Fruit fly (Drosophila melanogaster) whole organism, wandering third instar larva: ENCODE results near the gene RpS28b.

ENCODE experiments used
- Abd-B ChIP-seq: fragments of >200 bp; optimal IDR thresholded peaks from 2 replicates; lab custom pipeline; 2017; ENCODE audit warnings: missing biosample characterization, missing genetic modification characterization
- CG32264 ChIP-seq: fragments of 200-800 bp; sonication (Bioruptor generic); optimal IDR thresholded peaks from 2 replicates; lab custom pipeline; 2016; ENCODE audit warnings: missing biosample characterization, missing genetic modification characterization
- CG9705 ChIP-seq: fragments of 200-800 bp; sonication (Bioruptor generic); optimal IDR thresholded peaks from 2 replicates; lab custom pipeline; 2018; ENCODE audit warnings: missing biosample characterization, mild to moderate bottlenecking, missing genetic modification characterization
- CrebA ChIP-seq: fragments of 200-800 bp; sonication (Bioruptor generic); optimal IDR thresholded peaks from 2 replicates; lab custom pipeline; 2016; ENCODE audit warnings: missing biosample characterization, mild to moderate bottlenecking, missing genetic modification characterization, borderline replicate concordance
- Dfd ChIP-seq: fragments of >200 bp; optimal IDR thresholded peaks from 2 replicates; lab custom pipeline; 2017; ENCODE audit warnings: missing biosample characterization, missing genetic modification characterization
- Dif ChIP-seq: fragments of 200-275, 200-300 bp; sonication (Bioruptor generic); optimal IDR thresholded peaks from 2 replicates; lab custom pipeline; 2018; ENCODE audit warnings: missing biosample characterization, missing genetic modification characterization; ENCODE audit not compliant: partially characterized antibody
- GATAd ChIP-seq: sonication (Bioruptor generic); optimal IDR thresholded peaks from 2 replicates; lab custom pipeline; 2016; ENCODE audit warnings: missing biosample characterization, missing genetic modification characterization
- HLH106 ChIP-seq: fragments of 200-800 bp; optimal IDR thresholded peaks from 3 replicates; lab custom pipeline; 2019; ENCODE audit warnings: missing biosample characterization, mild to moderate bottlenecking, missing genetic modification characterization, moderate library complexity
- Hnf4 ChIP-seq: fragments of 200-800 bp; sonication (Bioruptor generic); optimal IDR thresholded peaks from 2 replicates; lab custom pipeline; 2016; ENCODE audit warnings: missing biosample characterization, mild to moderate bottlenecking, missing genetic modification characterization
- Hr78 ChIP-seq: fragments of >200 bp; optimal IDR thresholded peaks from 2 replicates; lab custom pipeline; 2017; ENCODE audit warnings: missing biosample characterization, missing genetic modification characterization
- Hr83 ChIP-seq: fragments of 200-300 bp; sonication (Bioruptor generic); optimal IDR thresholded peaks from 2 replicates; lab custom pipeline; 2016; ENCODE audit warnings: missing biosample characterization, mild to moderate bottlenecking, missing genetic modification characterization, moderate library complexity; ENCODE audit not compliant: poor library complexity, severe bottlenecking
- Jra ChIP-seq: sonication (Bioruptor generic); optimal IDR thresholded peaks from 2 replicates; lab custom pipeline; 2016; ENCODE audit warnings: missing biosample characterization, missing genetic modification characterization
- Mio ChIP-seq: sonication (Bioruptor generic); optimal IDR thresholded peaks from 2 replicates; lab custom pipeline; 2016; ENCODE audit warnings: missing biosample characterization, missing genetic modification characterization
- Myc ChIP-seq: fragments of >200 bp; optimal IDR thresholded peaks from 2 replicates; lab custom pipeline; 2017
- N ChIP-seq: fragments of >200 bp; optimal IDR thresholded peaks from 2 replicates; lab custom pipeline; 2018; ENCODE audit warnings: missing biosample characterization, missing external identifiers, missing genetic modification characterization
- OdsH ChIP-seq: fragments of 200-800 bp; sonication (Bioruptor generic); optimal IDR thresholded peaks from 2 replicates; lab custom pipeline; 2016; ENCODE audit warnings: missing biosample characterization, mild to moderate bottlenecking, missing genetic modification characterization
- Rel ChIP-seq, 2 experiments: fragments of 200-800 bp; sonication (Bioruptor generic) in 1 of 2; optimal IDR thresholded peaks; 2 replicates in 1 of 2; 3 replicates in 1 of 2; lab custom pipeline; 2016 to 2019; ENCODE audit warnings: mild to moderate bottlenecking in 2 of 2, missing biosample characterization in 2 of 2, missing genetic modification characterization in 2 of 2, moderate library complexity in 1 of 2
- Sp1 ChIP-seq: fragments of 200-800 bp; sonication (Bioruptor generic); optimal IDR thresholded peaks from 3 replicates; lab custom pipeline; 2019; ENCODE audit warnings: missing biosample characterization, mild to moderate bottlenecking, missing genetic modification characterization, moderate library complexity
- Vsx2 ChIP-seq: fragments of 200-300, 225-300 bp; sonication (Bioruptor generic); optimal IDR thresholded peaks from 2 replicates; lab custom pipeline; 2018; ENCODE audit warnings: missing biosample characterization, missing genetic modification characterization; ENCODE audit not compliant: partially characterized antibody
- br ChIP-seq: fragments of 200-800 bp; sonication (Bioruptor generic); optimal IDR thresholded peaks from 2 replicates; lab custom pipeline; 2016; ENCODE audit warnings: missing biosample characterization, missing genetic modification characterization
- brk ChIP-seq: fragments of 200-800 bp; sonication (Bioruptor generic); optimal IDR thresholded peaks from 2 replicates; lab custom pipeline; 2016; ENCODE audit warnings: missing biosample characterization, mild to moderate bottlenecking, missing genetic modification characterization
- dl ChIP-seq, 2 experiments: fragments of 175-275, 200-275 bp in 1 of 2; fragments of 200-275 bp in 1 of 2; sonication (Bioruptor generic); optimal IDR thresholded peaks; lab custom pipeline; 2018; ENCODE audit warnings: mild to moderate bottlenecking in 2 of 2, missing biosample characterization in 2 of 2, missing genetic modification characterization in 2 of 2, moderate library complexity in 2 of 2; ENCODE audit not compliant: partially characterized antibody in 2 of 2, insufficient read depth in 1 of 2
- dmrt93B ChIP-seq: fragments of 200-800 bp; sonication (Bioruptor generic); optimal IDR thresholded peaks from 2 replicates; lab custom pipeline; 2018; ENCODE audit warnings: missing biosample characterization, mild to moderate bottlenecking, missing genetic modification characterization
- dsf ChIP-seq: sonication (Bioruptor generic); optimal IDR thresholded peaks from 2 replicates; lab custom pipeline; 2016; ENCODE audit warnings: missing biosample characterization, missing genetic modification characterization, borderline replicate concordance
- ey ChIP-seq: fragments of 200-800 bp; sonication (Bioruptor generic); optimal IDR thresholded peaks from 2 replicates; lab custom pipeline; 2016; ENCODE audit warnings: missing biosample characterization, missing genetic modification characterization
- foxo ChIP-seq, 2 experiments: fragments of 200-800 bp; sonication (Bioruptor generic); optimal IDR thresholded peaks; 2 replicates in 1 of 2; 3 replicates in 1 of 2; lab custom pipeline; 2016 to 2017; ENCODE audit warnings: missing biosample characterization in 2 of 2, missing genetic modification characterization in 2 of 2
- fru ChIP-seq: fragments of 200-800 bp; sonication (Bioruptor generic); optimal IDR thresholded peaks from 3 replicates; lab custom pipeline; 2016; ENCODE audit warnings: missing biosample characterization, mild to moderate bottlenecking, missing genetic modification characterization
- h ChIP-seq: fragments of 200-800 bp; sonication (Bioruptor generic); optimal IDR thresholded peaks from 3 replicates; lab custom pipeline; 2016; ENCODE audit warnings: missing biosample characterization, mild to moderate bottlenecking, missing genetic modification characterization
- jim ChIP-seq: fragments of 175-275, 200-325 bp; sonication (Bioruptor generic); optimal IDR thresholded peaks from 2 replicates; lab custom pipeline; 2016; ENCODE audit warnings: missing biosample characterization, mild to moderate bottlenecking, missing genetic modification characterization
- lola ChIP-seq: fragments of >200 bp; optimal IDR thresholded peaks from 2 replicates; lab custom pipeline; 2017; ENCODE audit warnings: missing biosample characterization, missing genetic modification characterization
- pan ChIP-seq: fragments of >200 bp; optimal IDR thresholded peaks from 2 replicates; lab custom pipeline; 2017
- psq ChIP-seq: fragments of 200-800 bp; sonication (Bioruptor generic); optimal IDR thresholded peaks from 3 replicates; lab custom pipeline; 2017; ENCODE audit warnings: missing biosample characterization, mild to moderate bottlenecking, missing genetic modification characterization, moderate library complexity
- rgr ChIP-seq: fragments of 200-800 bp; sonication (Bioruptor generic); optimal IDR thresholded peaks from 3 replicates; lab custom pipeline; 2016; ENCODE audit warnings: missing biosample characterization, mild to moderate bottlenecking, missing genetic modification characterization
- sage ChIP-seq: fragments of 200-800 bp; sonication (Bioruptor generic); optimal IDR thresholded peaks from 2 replicates; lab custom pipeline; 2016; ENCODE audit warnings: missing biosample characterization, mild to moderate bottlenecking, missing genetic modification characterization
- sv ChIP-seq: fragments of 200-800 bp; sonication (Bioruptor generic); optimal IDR thresholded peaks from 3 replicates; lab custom pipeline; 2016; ENCODE audit warnings: missing biosample characterization, missing genetic modification characterization
- tai ChIP-seq: sonication (Bioruptor generic); optimal IDR thresholded peaks from 2 replicates; lab custom pipeline; 2016; ENCODE audit warnings: missing biosample characterization, missing genetic modification characterization
- usp ChIP-seq: fragments of >200 bp; optimal IDR thresholded peaks from 2 replicates; lab custom pipeline; 2017; ENCODE audit warnings: missing biosample characterization, missing genetic modification characterization
- woc ChIP-seq: sonication (Bioruptor generic); optimal IDR thresholded peaks from 2 replicates; lab custom pipeline; 2016; ENCODE audit warnings: missing biosample characterization, mild to moderate bottlenecking, missing genetic modification characterization

Gene RpS28b

dm6 chrX:9582659-9583317 is 28.4 kb downstream of the RpS28b start (continued):
- TF ChIP-seq Abd-B: no peak
- peak; percentile 70 for TF ChIP-seq OdsH (GFP tag; lab: Kevin White, UChicago)
- no peak for TF ChIP-seq tai (GFP tag; lab: Kevin White, UChicago)
- peak; percentile 20 for TF ChIP-seq Jra (GFP tag; lab: Kevin White, UChicago)
- TF ChIP-seq jim (GFP tag; lab: Kevin White, UChicago): no peak

dm6 chrX:9583440-9584103 is 29.1 kb downstream of the RpS28b start:
- TF ChIP-seq Hr83 (no peak), Jra (GFP tag; lab: Kevin White, UChicago) (no peak), fru (peak; percentile 81), h (GFP tag; lab: Kevin White, UChicago) (peak; percentile 65), lola (GFP tag; lab: Kevin White, UChicago) (no peak), pan (no peak), sage (peak; percentile 58), tai (GFP tag; lab: Kevin White, UChicago) (no peak), dl (GFP tag; optimal IDR thresholded peaks at IDR 0.05; lab: Kevin White, UChicago; ENCODE audit: insufficient read depth in 1 of 2, partially characterized antibody in 2 of 2) (no peak), CG32264 (GFP tag; lab: Kevin White, UChicago) (peak; percentile 17), CG9705 (GFP tag; lab: Kevin White, UChicago) (peak; percentile 16), Hr78 (GFP tag; lab: Kevin White, UChicago) (no peak), Dif (GFP tag; lab: Kevin White, UChicago) (no peak), Sp1 (GFP tag; lab: Kevin White, UChicago) (peak; percentile 74), HLH106 (tag; lab: Kevin White, UChicago) (peak; percentile 79), Myc (lab: Kevin White, UChicago) (no peak), foxo (GFP tag; optimal IDR thresholded peaks at IDR 0.05; lab: Kevin White, UChicago) (peak in 1 of 2 experiments; percentile 86), Hnf4 (GFP tag; lab: Kevin White, UChicago) (no peak), jim (GFP tag; lab: Kevin White, UChicago) (no peak), Mio (GFP tag; lab: Kevin White, UChicago) (no peak), rgr (GFP tag; lab: Kevin White, UChicago) (peak; percentile 75), br (GFP tag; lab: Kevin White, UChicago) (peak; percentile 46), woc (GFP tag; lab: Kevin White, UChicago) (no peak), Dfd (GFP tag; lab: Kevin White, UChicago) (no peak), OdsH (GFP tag; lab: Kevin White, UChicago) (peak; percentile 79), Rel (GFP tag; optimal IDR thresholded peaks at IDR 0.05; lab: Kevin White, UChicago) (peak; percentile 49), Rel (tag; optimal IDR thresholded peaks at IDR 0.05; lab: Kevin White, UChicago) (no peak), CrebA (GFP tag; lab: Kevin White, UChicago) (peak; percentile 28), brk (GFP tag; lab: Kevin White, UChicago) (no peak), sv (peak; percentile 89), usp (no peak), psq (GFP tag; lab: Kevin White, UChicago) (peak; percentile 37), dsf (GFP tag; lab: Kevin White, UChicago) (no peak), ey (peak; percentile 69), dmrt93B (GFP tag; lab: Kevin White, UChicago) (peak; percentile 62), Abd-B (no peak), Vsx2 (GFP tag; lab: Kevin White, UChicago) (no peak), GATAd (GFP tag; lab: Kevin White, UChicago) (no peak), N (GFP tag; lab: Kevin White, UChicago) (no peak)
